Worm (Caenorhabditis elegans) whole organism, L3 larva: ENCODE measurements around the gene T10H4.4.

Experiments used
- R02D3.7 ChIP-seq: fragments of 150-350 bp; optimal IDR thresholded peaks from 2 replicates; lab custom pipeline; 2014; ENCODE audit warnings: missing biosample characterization, missing genetic modification characterization
- ceh-16 ChIP-seq: sonication (generic microtip); optimal IDR thresholded peaks from 2 replicates; lab custom pipeline; 2017; ENCODE audit warnings: missing biosample characterization, missing genetic modification characterization
- daf-12 ChIP-seq: fragments of 150-350 bp; optimal IDR thresholded peaks from 2 replicates; lab custom pipeline; 2014; ENCODE audit warnings: missing biosample characterization, missing genetic modification reagents, missing genetic modification characterization
- elt-3 ChIP-seq, 3 experiments: fragments of 150-350 bp in 1 of 3; sonication (generic microtip) in 2 of 3; optimal IDR thresholded peaks; 2 replicates in 2 of 3; 4 replicates in 1 of 3; lab custom pipeline; 2014 to 2017; ENCODE audit warnings: missing biosample characterization in 3 of 3, missing genetic modification characterization in 3 of 3
- fkh-10 ChIP-seq: sonication (generic microtip); optimal IDR thresholded peaks from 2 replicates; lab custom pipeline; 2017; ENCODE audit warnings: missing biosample characterization, missing genetic modification reagents, missing genetic modification characterization
- hmg-11 ChIP-seq: sonication (generic microtip); optimal IDR thresholded peaks from 2 replicates; lab custom pipeline; 2016; ENCODE audit warnings: missing genetic modification characterization, missing compliant biosample characterization
- jun-1 ChIP-seq: fragments of 150-350 bp; optimal IDR thresholded peaks from 2 replicates; lab custom pipeline; 2014; ENCODE audit warnings: missing biosample characterization, missing genetic modification reagents, missing genetic modification characterization
- lin-15B ChIP-seq: fragments of 150-350 bp; optimal IDR thresholded peaks from 2 replicates; lab custom pipeline; 2014; ENCODE audit warnings: missing biosample characterization, missing genetic modification characterization
- lsy-12 ChIP-seq: sonication (generic microtip); optimal IDR thresholded peaks from 2 replicates; lab custom pipeline; 2016; ENCODE audit warnings: mild to moderate bottlenecking, missing genetic modification characterization, missing compliant biosample characterization
- mml-1 ChIP-seq: fragments of 150-350 bp; sonication (generic microtip); optimal IDR thresholded peaks from 3 replicates; lab custom pipeline; 2014; ENCODE audit warnings: missing biosample characterization, missing genetic modification characterization
- nhr-12 ChIP-seq: fragments of 150-350 bp; optimal IDR thresholded peaks from 2 replicates; lab custom pipeline; 2014; ENCODE audit warnings: missing biosample characterization, missing genetic modification characterization
- nhr-28 ChIP-seq: fragments of 150-350 bp; optimal IDR thresholded peaks from 2 replicates; lab custom pipeline; 2014; ENCODE audit warnings: missing biosample characterization, missing genetic modification characterization
- pha-4 ChIP-seq: fragments of 150-350 bp; optimal IDR thresholded peaks from 2 replicates; lab custom pipeline; 2014; ENCODE audit warnings: missing biosample characterization, missing genetic modification reagents, missing genetic modification characterization
- unc-62 ChIP-seq: fragments of 150-350 bp; sonication (generic microtip); optimal IDR thresholded peaks from 4 replicates; lab custom pipeline; 2014; ENCODE audit warnings: missing biosample characterization, missing genetic modification reagents, missing genetic modification characterization
- ztf-11 ChIP-seq: fragments of 150-350 bp; optimal IDR thresholded peaks from 2 replicates; lab custom pipeline; 2014; ENCODE audit warnings: missing biosample characterization, missing genetic modification characterization

Gene T10H4.4

ce11 chrV:15223668-15224067, 48.5 kb downstream of the T10H4.4 start, which contains the start of gene srw-24:
Gene srw-24, plus strand, starts transcription at chrV:15223968.
- TF ChIP-seq nhr-12 (tag; lab: Kevin White, UChicago) (no peak), lsy-12 (tag; lab: Kevin White, UChicago) (no peak), daf-12 (no peak), nhr-28 (tag; lab: Kevin White, UChicago) (no peak), jun-1 (tag; lab: Kevin White, UChicago) (no peak), fkh-10 (GFP tag; lab: Kevin White, UChicago) (no peak), mml-1 (tag; lab: Kevin White, UChicago) (no peak), R02D3.7 (tag; lab: Kevin White, UChicago) (no peak), ztf-11 (tag; lab: Kevin White, UChicago) (no peak)

ce11 chrV:15221330-15221729, 50.8 kb downstream of the T10H4.4 start, which contains the start of gene irld-25:
Gene irld-25, plus strand, starts transcription at chrV:15221630.
- TF ChIP-seq jun-1 (tag; lab: Kevin White, UChicago) (no peak), ceh-16 (tag; lab: Kevin White, UChicago) (no peak), unc-62 (GFP tag; lab: Kevin White, UChicago) (no peak), R02D3.7 (tag; lab: Kevin White, UChicago) (no peak), hmg-11 (tag; lab: Kevin White, UChicago) (no peak), lin-15B (tag; lab: Kevin White, UChicago) (no peak), elt-3 (tag; optimal IDR thresholded peaks at IDR 0.05; lab: Kevin White, UChicago) (no peak), pha-4 (no peak)
